Worm (Caenorhabditis elegans): ENCODE results near the gene C13G5.2.

C13G5.2 gene

ce11 chrIII:8658367-8658761 is 40.1 kb upstream of the C13G5.2 start (continued):
- TF ChIP-seq Y53G8AR.9 (GFP tag; conservative IDR thresholded peaks at IDR 0.05) (0 out of 2 replicates have a peak, but pooled peaks have one; percentile 48), nhr-90 (tag; optimal IDR thresholded peaks at IDR 0.05) (peak; percentile 38), nhr-80 (tag; optimal IDR thresholded peaks at IDR 0.05) (peak; percentile 81), cebp-1 (GFP tag; IDR thresholded peaks at IDR 0.05) (no peak), cebp-1 (tag; optimal IDR thresholded peaks at IDR 0.05) (peak; percentile 81), attf-3 (GFP tag; conservative IDR thresholded peaks at IDR 0.05) (no peak), repo-1 (tag; optimal IDR thresholded peaks at IDR 0.05) (peak; percentile 51), ama-1 (optimal IDR thresholded peaks at IDR 0.05) (peak; percentile 9), ama-1 (GFP tag; optimal IDR thresholded peaks at IDR 0.05) (no peak), ets-4 (GFP tag; optimal IDR thresholded peaks at IDR 0.05) (no peak), B0336.3 (GFP tag; IDR thresholded peaks at IDR 0.05) (peak; percentile 91), B0261.1 (tag; optimal IDR thresholded peaks at IDR 0.05) (peak; percentile 9), ceh-27 (GFP tag; optimal IDR thresholded peaks at IDR 0.05) (peak; percentile 46), egrh-3 (GFP tag; IDR thresholded peaks at IDR 0.05) (0 out of 2 replicates have a peak, but pooled peaks have one; percentile 8), let-607 (tag; optimal IDR thresholded peaks at IDR 0.05) (peak in 1 of 2 experiments; percentile 85), hsf-1 (GFP tag; IDR thresholded peaks at IDR 0.05) (peak; percentile 91), Y53F4B.3 (GFP tag; IDR thresholded peaks at IDR 0.05) (no peak), ekl-4 (GFP tag; IDR thresholded peaks at IDR 0.05) (0 out of 2 replicates have a peak, but pooled peaks have one; percentile 18), C06A6.2 (GFP tag; conservative IDR thresholded peaks at IDR 0.05) (peak; percentile 64; the same call in 1 of the 2 replicates), K11D2.4 (GFP tag; IDR thresholded peaks at IDR 0.05) (peak; percentile 74), B0035.1 (tag; optimal IDR thresholded peaks at IDR 0.05) (no peak)

- TF ChIP-seq ets-4 (GFP tag; optimal IDR thresholded peaks at IDR 0.05): peak; percentile 41
- 0 out of 2 replicates have a peak, but pooled peaks have one; percentile 62 for TF ChIP-seq F37B4.10 (GFP tag; IDR thresholded peaks at IDR 0.05)
- TF ChIP-seq ama-1 (optimal IDR thresholded peaks at IDR 0.05): peak; percentile 34
- no peak for TF ChIP-seq ama-1 (GFP tag; optimal IDR thresholded peaks at IDR 0.05)
- no peak for TF ChIP-seq ceh-100 (GFP tag; IDR thresholded peaks at IDR 0.05)
These were observed 39.6 kb upstream of the C13G5.2 start for ce11 chrIII:8657676-8658366.

ce11 chrIII:8656957-8657356 is 38.7 kb upstream of the C13G5.2 start:
- TF ChIP-seq ceh-91 (GFP tag; IDR thresholded peaks at IDR 0.05): no peak
- TF ChIP-seq let-607 (tag; optimal IDR thresholded peaks at IDR 0.05): peak in 1 of 2 experiments; percentile 20
- peak; percentile 47 for TF ChIP-seq tbp1 (GFP tag; optimal IDR thresholded peaks at IDR 0.05)
- TF ChIP-seq C17E4.6 (GFP tag; IDR thresholded peaks at IDR 0.05): no peak
- TF ChIP-seq ama-1 (optimal IDR thresholded peaks at IDR 0.05): no peak
- TF ChIP-seq ama-1 (GFP tag; optimal IDR thresholded peaks at IDR 0.05): no peak
- TF ChIP-seq cebp-1 (GFP tag; IDR thresholded peaks at IDR 0.05): no peak
- peak; percentile 21 for TF ChIP-seq cebp-1 (tag; optimal IDR thresholded peaks at IDR 0.05)
- TF ChIP-seq nhr-80 (tag; optimal IDR thresholded peaks at IDR 0.05): peak; percentile 76
- TF ChIP-seq let-526 (GFP tag; IDR thresholded peaks at IDR 0.05): no peak
- TF ChIP-seq snpc-1.3 (tag; optimal IDR thresholded peaks at IDR 0.05; ENCODE audit: insufficient read depth): no peak
- TF ChIP-seq hmg-1.2 (GFP tag; IDR thresholded peaks at IDR 0.05): no peak
- TF ChIP-seq F49E8.2 (tag; optimal IDR thresholded peaks at IDR 0.05; ENCODE audit: insufficient read depth): no peak
- TF ChIP-seq lin-40 (tag; optimal IDR thresholded peaks at IDR 0.05): peak; percentile 10
- TF ChIP-seq Y67H2A.10 (GFP tag; conservative IDR thresholded peaks at IDR 0.05): no peak
- no peak for TF ChIP-seq ets-4 (GFP tag; optimal IDR thresholded peaks at IDR 0.05)

ce11 chrIII:8656055-8656454 is 37.8 kb upstream of the C13G5.2 start:
- no peak for TF ChIP-seq cebp-1 (GFP tag; IDR thresholded peaks at IDR 0.05)
- peak; percentile 29 for TF ChIP-seq cebp-1 (tag; optimal IDR thresholded peaks at IDR 0.05)
- TF ChIP-seq ceh-100 (GFP tag; IDR thresholded peaks at IDR 0.05): no peak

Data from whole organism, young adult.